Worm (Caenorhabditis elegans) whole organism, L3 larva: ENCODE data around the gene nspc-18.

Source experiments
- R02D3.7 ChIP-seq: fragments of 150-350 bp; optimal IDR thresholded peaks from 2 replicates; lab custom pipeline; 2014; ENCODE audit warnings: missing biosample characterization, missing genetic modification characterization
- ZK546.5 ChIP-seq: sonication (generic microtip); optimal IDR thresholded peaks from 2 replicates; lab custom pipeline; 2017; ENCODE audit warnings: missing biosample characterization, missing genetic modification characterization
- ceh-28 ChIP-seq: fragments of 150-350 bp; optimal IDR thresholded peaks from 2 replicates; lab custom pipeline; 2014; ENCODE audit warnings: missing biosample characterization, missing genetic modification reagents, missing genetic modification characterization
- ceh-9 ChIP-seq: sonication (generic microtip); optimal IDR thresholded peaks from 2 replicates; lab custom pipeline; 2018; ENCODE audit warnings: missing biosample characterization, missing genetic modification characterization
- egl-27 ChIP-seq: sonication (generic microtip); optimal IDR thresholded peaks from 4 replicates; lab custom pipeline; 2017; ENCODE audit warnings: missing biosample characterization, missing genetic modification reagents, missing genetic modification characterization
- egl-5 ChIP-seq: fragments of 150-350 bp; optimal IDR thresholded peaks from 2 replicates; lab custom pipeline; 2017; ENCODE audit warnings: missing biosample characterization, missing genetic modification reagents, missing genetic modification characterization, inconsistent platforms
- elt-1 ChIP-seq: fragments of 150-350 bp; optimal IDR thresholded peaks from 2 replicates; lab custom pipeline; 2014; ENCODE audit warnings: missing biosample characterization, missing genetic modification characterization
- elt-2 ChIP-seq: sonication (generic microtip); optimal IDR thresholded peaks from 2 replicates; lab custom pipeline; 2016; ENCODE audit warnings: missing genetic modification reagents, mild to moderate bottlenecking, missing genetic modification characterization, missing compliant biosample characterization
- elt-3 ChIP-seq, 3 experiments: fragments of 150-350 bp in 1 of 3; sonication (generic microtip) in 2 of 3; optimal IDR thresholded peaks; 2 replicates in 2 of 3; 4 replicates in 1 of 3; lab custom pipeline; 2014 to 2017; ENCODE audit warnings: missing biosample characterization in 3 of 3, missing genetic modification characterization in 3 of 3
- fkh-10 ChIP-seq: sonication (generic microtip); optimal IDR thresholded peaks from 2 replicates; lab custom pipeline; 2017; ENCODE audit warnings: missing biosample characterization, missing genetic modification reagents, missing genetic modification characterization
- fkh-2 ChIP-seq: fragments of 150-350 bp; optimal IDR thresholded peaks from 2 replicates; lab custom pipeline; 2014; ENCODE audit warnings: missing biosample characterization, missing genetic modification reagents, missing genetic modification characterization
- hmg-11 ChIP-seq: sonication (generic microtip); optimal IDR thresholded peaks from 2 replicates; lab custom pipeline; 2016; ENCODE audit warnings: missing genetic modification characterization, missing compliant biosample characterization
- jun-1 ChIP-seq: fragments of 150-350 bp; optimal IDR thresholded peaks from 2 replicates; lab custom pipeline; 2014; ENCODE audit warnings: missing biosample characterization, missing genetic modification reagents, missing genetic modification characterization
- lin-39 ChIP-seq: fragments of 150-350 bp; optimal IDR thresholded peaks from 2 replicates; lab custom pipeline; 2018; ENCODE audit warnings: missing biosample characterization, missing genetic modification reagents, missing genetic modification characterization
- lsy-12 ChIP-seq: sonication (generic microtip); optimal IDR thresholded peaks from 2 replicates; lab custom pipeline; 2016; ENCODE audit warnings: mild to moderate bottlenecking, missing genetic modification characterization, missing compliant biosample characterization
- nfya-1 ChIP-seq: sonication (generic microtip); optimal IDR thresholded peaks from 2 replicates; lab custom pipeline; 2017; ENCODE audit warnings: missing genetic modification characterization, mild to moderate bottlenecking, missing compliant biosample characterization, antibody characterized with exemption, moderate library complexity; ENCODE audit not compliant: insufficient read depth
- nhr-23 ChIP-seq: fragments of 150-350 bp; optimal IDR thresholded peaks from 2 replicates; lab custom pipeline; 2014; ENCODE audit warnings: missing biosample characterization, missing genetic modification reagents, missing genetic modification characterization
- nhr-25 ChIP-seq: sonication (generic microtip); optimal IDR thresholded peaks from 2 replicates; lab custom pipeline; 2017; ENCODE audit warnings: missing biosample characterization, missing genetic modification characterization
- nhr-28 ChIP-seq: fragments of 150-350 bp; optimal IDR thresholded peaks from 2 replicates; lab custom pipeline; 2014; ENCODE audit warnings: missing biosample characterization, missing genetic modification characterization
- nhr-43 ChIP-seq: sonication (generic microtip); optimal IDR thresholded peaks from 2 replicates; lab custom pipeline; 2016; ENCODE audit warnings: mild to moderate bottlenecking, missing genetic modification characterization, missing compliant biosample characterization; ENCODE audit not compliant: poor library complexity, severe bottlenecking
- nhr-67 ChIP-seq: fragments of 150-350 bp; optimal IDR thresholded peaks from 2 replicates; lab custom pipeline; 2014; ENCODE audit warnings: missing biosample characterization, missing genetic modification characterization
- pha-4 ChIP-seq: fragments of 150-350 bp; optimal IDR thresholded peaks from 2 replicates; lab custom pipeline; 2014; ENCODE audit warnings: missing biosample characterization, missing genetic modification reagents, missing genetic modification characterization
- pqm-1 ChIP-seq: fragments of 150-350 bp; optimal IDR thresholded peaks from 2 replicates; lab custom pipeline; 2017; ENCODE audit warnings: missing biosample characterization, missing genetic modification characterization, inconsistent platforms
- unc-39 ChIP-seq: sonication (generic microtip); optimal IDR thresholded peaks from 4 replicates; lab custom pipeline; 2017; ENCODE audit warnings: missing biosample characterization, missing genetic modification characterization
- unc-62 ChIP-seq: fragments of 150-350 bp; sonication (generic microtip); optimal IDR thresholded peaks from 4 replicates; lab custom pipeline; 2014; ENCODE audit warnings: missing biosample characterization, missing genetic modification reagents, missing genetic modification characterization
- zag-1 ChIP-seq: fragments of 150-350 bp; optimal IDR thresholded peaks from 2 replicates; lab custom pipeline; 2014; ENCODE audit warnings: missing biosample characterization, missing genetic modification characterization
- ztf-11 ChIP-seq: fragments of 150-350 bp; optimal IDR thresholded peaks from 2 replicates; lab custom pipeline; 2014; ENCODE audit warnings: missing biosample characterization, missing genetic modification characterization
- ztf-4 ChIP-seq: fragments of 150-350 bp; optimal IDR thresholded peaks from 2 replicates; lab custom pipeline; 2014; ENCODE audit warnings: missing biosample characterization, missing genetic modification characterization

Gene nspc-18

DNA sequence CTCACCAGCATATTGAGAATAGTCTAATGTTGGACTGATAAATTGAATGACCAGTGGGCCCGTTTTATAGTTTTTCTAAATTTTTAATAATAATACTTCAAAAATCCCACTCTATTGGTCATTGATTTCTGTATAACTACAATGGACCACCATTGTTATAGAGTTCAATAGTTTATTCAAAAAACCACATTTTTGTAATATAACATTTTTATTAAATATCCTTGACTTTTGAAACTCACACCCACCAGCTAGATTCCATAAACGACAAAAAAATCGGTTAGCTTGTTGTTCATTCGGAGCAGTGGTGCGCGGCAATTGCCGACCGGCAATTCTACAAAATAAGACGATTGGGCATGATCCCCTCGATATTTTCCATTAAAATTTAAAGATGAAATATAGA lies at the start of gene nspc-18:
TSS of gene nspc-18 (minus strand) at position 101 of the 400 bp plus-strand sequence.
- TF ChIP-seq ztf-11 (tag; lab: Kevin White, UChicago) (no peak), ztf-4 (tag; lab: Kevin White, UChicago) (no peak), hmg-11 (tag; lab: Kevin White, UChicago) (no peak), unc-39 (tag; lab: Kevin White, UChicago) (no peak), fkh-10 (GFP tag; lab: Kevin White, UChicago) (no peak), ceh-9 (tag; lab: Kevin White, UChicago) (no peak), pha-4 (tag; lab: Kevin White, UChicago) (no peak), zag-1 (tag; lab: Kevin White, UChicago) (no peak), nhr-23 (tag; lab: Kevin White, UChicago) (no peak), nhr-43 (tag; lab: Kevin White, UChicago) (no peak), nhr-28 (tag; lab: Kevin White, UChicago) (no peak), unc-62 (GFP tag; lab: Kevin White, UChicago) (no peak), nhr-67 (tag; lab: Kevin White, UChicago) (no peak)

DNA sequence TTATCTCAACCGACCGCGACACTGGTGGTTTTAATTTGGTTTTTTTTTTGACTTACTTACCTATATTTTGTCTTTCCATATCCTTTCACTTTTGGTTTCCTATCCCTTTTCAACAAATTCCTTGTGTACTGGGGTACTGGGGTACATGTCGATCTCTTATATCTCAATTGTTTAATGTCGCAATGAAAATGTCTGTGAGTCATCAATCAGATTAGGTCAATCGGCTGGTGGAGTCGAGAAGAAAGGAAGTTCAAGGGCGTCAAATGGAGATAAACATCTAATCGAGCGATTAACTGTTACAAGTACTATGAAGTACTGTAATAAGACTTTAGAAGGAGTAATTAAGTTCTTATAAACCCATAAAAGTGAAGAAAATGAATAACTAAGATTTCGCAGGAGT lies 48.5 kb upstream of the nspc-18 start:
- TF ChIP-seq pha-4 (tag; lab: Kevin White, UChicago), result no peak
- TF ChIP-seq unc-62 (GFP tag; lab: Kevin White, UChicago), result peak; percentile 6
- TF ChIP-seq nhr-23 (tag; lab: Kevin White, UChicago), result peak; percentile 99
- TF ChIP-seq ztf-4 (tag; lab: Kevin White, UChicago), result no peak
- no peak for TF ChIP-seq fkh-2 (tag; lab: Kevin White, UChicago)
- TF ChIP-seq ceh-28 (tag; lab: Kevin White, UChicago), result peak; percentile 19
- TF ChIP-seq elt-1 (tag; lab: Kevin White, UChicago), result peak; percentile 96
- peak; percentile 92 for TF ChIP-seq nhr-25 (tag; lab: Kevin White, UChicago)
- TF ChIP-seq unc-39 (tag; lab: Kevin White, UChicago), result no peak
- peak; percentile 37 for TF ChIP-seq nhr-43 (tag; lab: Kevin White, UChicago)

DNA sequence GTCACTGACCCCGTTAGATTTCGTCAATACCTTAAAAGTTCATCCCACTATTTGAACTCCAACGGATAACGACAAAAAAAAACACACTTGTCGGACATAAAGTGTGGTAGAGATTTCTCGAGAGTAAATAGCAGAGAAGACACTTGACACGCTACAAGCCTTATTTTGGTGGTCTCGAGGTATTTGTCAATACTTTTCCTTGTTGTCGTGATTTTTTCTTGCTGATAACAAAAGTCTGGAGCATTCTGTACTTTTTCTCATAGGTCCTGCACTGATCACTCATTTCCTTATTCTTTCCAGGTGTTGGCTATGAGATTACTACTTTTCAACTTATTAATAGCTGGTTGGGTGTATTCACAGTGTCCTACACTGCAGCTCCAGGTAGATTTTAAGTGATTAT lies 45.0 kb upstream of the nspc-18 start, which contains the start of gene lron-1:
TSS of gene lron-1 (plus strand) at position 301 of the 400 bp plus-strand sequence.
- TF ChIP-seq nfya-1 (tag; lab: Kevin White, UChicago) (no peak), pqm-1 (tag; lab: Kevin White, UChicago) (no peak), nhr-28 (tag; lab: Kevin White, UChicago) (no peak), pha-4 (tag; lab: Kevin White, UChicago) (peak; percentile 39), lin-39 (no peak), egl-27 (no peak), jun-1 (no peak)

DNA sequence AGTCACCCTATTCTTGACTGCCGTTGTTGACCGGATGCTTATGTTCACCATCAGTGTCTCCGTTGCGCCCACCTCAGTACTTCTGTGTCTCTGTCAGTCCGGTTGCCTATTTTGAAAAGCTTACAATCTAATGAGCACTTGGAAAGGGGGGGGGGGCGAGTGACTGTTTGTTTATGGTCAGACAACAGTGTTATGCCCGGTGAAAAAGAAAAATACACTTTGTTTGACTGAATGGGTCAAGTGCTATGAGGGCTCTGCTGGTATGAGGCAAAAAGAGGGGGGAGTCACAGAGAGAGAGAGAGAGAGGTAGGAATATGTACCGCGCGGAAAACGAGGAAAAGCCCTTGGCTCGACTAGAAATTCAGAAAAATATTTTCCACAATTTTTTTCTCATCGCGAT lies 43.8 kb upstream of the nspc-18 start:
- TF ChIP-seq pha-4 (tag; lab: Kevin White, UChicago) (peak; percentile 15), ceh-9 (tag; lab: Kevin White, UChicago) (no peak)

DNA sequence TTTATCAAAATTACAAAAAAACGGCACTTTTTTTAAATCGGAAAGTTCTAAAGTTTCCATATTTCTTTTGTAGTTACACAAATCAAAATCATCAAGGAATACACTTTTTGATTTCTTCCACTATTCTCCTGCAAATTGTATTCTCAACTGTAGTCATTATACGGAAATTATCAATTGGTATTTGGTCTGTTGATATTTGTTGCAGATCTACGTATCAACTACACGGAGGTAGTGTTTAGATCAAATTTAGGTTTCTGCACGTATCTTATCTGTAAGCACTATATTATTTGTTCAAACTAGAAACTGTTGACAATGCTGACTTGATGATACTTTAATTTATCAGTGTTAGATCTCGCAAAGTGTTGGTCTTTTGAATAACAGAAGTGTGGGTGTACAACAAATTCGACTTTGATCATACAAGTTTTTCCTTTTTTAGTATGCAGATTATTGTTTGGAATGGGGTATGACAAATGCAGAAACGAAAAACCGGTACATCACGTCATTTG lies 40.9 kb upstream of the nspc-18 start:
- TF ChIP-seq hmg-11 (tag; lab: Kevin White, UChicago) (no peak), egl-27 (no peak), elt-1 (tag; lab: Kevin White, UChicago) (no peak), egl-5 (no peak), zag-1 (tag; lab: Kevin White, UChicago) (no peak), lsy-12 (tag; lab: Kevin White, UChicago) (no peak), elt-2 (peak; percentile 9), R02D3.7 (no peak), ztf-4 (tag; lab: Kevin White, UChicago) (no peak), nhr-25 (tag; lab: Kevin White, UChicago) (peak; percentile 13), pqm-1 (tag; lab: Kevin White, UChicago) (peak; percentile 65), elt-3 (tag; optimal IDR thresholded peaks at IDR 0.05; lab: Kevin White, UChicago) (no peak)

DNA sequence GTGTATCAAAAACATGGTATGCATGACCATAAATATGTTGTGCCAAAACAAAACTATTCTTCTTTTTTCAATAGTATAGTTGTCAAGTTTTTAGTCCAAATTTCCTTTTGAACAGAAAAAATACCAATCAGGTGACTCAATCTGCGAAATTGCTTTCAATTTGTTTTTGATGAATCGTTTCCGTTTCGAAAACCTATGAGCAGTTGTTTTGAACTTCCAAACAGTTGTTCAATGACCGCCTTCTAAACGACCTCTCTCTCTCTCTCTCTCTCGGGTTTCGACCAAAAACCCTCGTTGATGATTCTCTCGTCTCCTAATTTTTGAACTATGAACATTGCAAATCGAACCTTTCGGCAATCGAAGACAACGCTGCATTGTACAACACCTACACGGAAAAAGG lies 38.6 kb upstream of the nspc-18 start:
- TF ChIP-seq ZK546.5 (tag; lab: Kevin White, UChicago) (no peak), nhr-23 (tag; lab: Kevin White, UChicago) (peak; percentile 6), egl-5 (peak; percentile 16)
